Fruit fly (Drosophila melanogaster) whole organism, pupa: Measurements from ENCODE around the gene twr.

Experiments used
- CG10348 ChIP-seq: fragments of 200-800 bp; sonication (Bioruptor generic); IDR thresholded peaks from 2 replicates; pipeline ENCODE4 v1.3.6; 2022; ENCODE audit warnings: missing biosample characterization, missing genetic modification characterization
- CG13204 ChIP-seq: fragments of 200-800 bp; sonication (Bioruptor generic); optimal IDR thresholded peaks from 2 replicates; lab custom pipeline; 2018; ENCODE audit warnings: missing biosample characterization, mild to moderate bottlenecking, missing genetic modification characterization, moderate library complexity
- CG15710 ChIP-seq: fragments of 200-800 bp; sonication (Bioruptor generic); optimal IDR thresholded peaks from 2 replicates; lab custom pipeline; 2018; ENCODE audit warnings: missing biosample characterization, mild to moderate bottlenecking, missing genetic modification characterization, moderate library complexity
- CG34367 ChIP-seq: fragments of 200-800 bp; sonication (Bioruptor generic); optimal IDR thresholded peaks from 2 replicates; lab custom pipeline; 2018; ENCODE audit warnings: missing biosample characterization, mild to moderate bottlenecking, missing genetic modification characterization
- CG4496 ChIP-seq: fragments of 200-800 bp; sonication (Bioruptor generic); IDR thresholded peaks from 3 replicates; pipeline ENCODE4 v1.3.6; 2022; ENCODE audit warnings: missing biosample characterization, missing genetic modification characterization
- CG8159 ChIP-seq: fragments of 200-800 bp; sonication (Bioruptor generic); optimal IDR thresholded peaks from 3 replicates; lab custom pipeline; 2018; ENCODE audit warnings: missing biosample characterization, mild to moderate bottlenecking, missing genetic modification characterization, moderate library complexity
- CG8301 ChIP-seq: fragments of 200-800 bp; sonication (Bioruptor generic); optimal IDR thresholded peaks from 2 replicates; lab custom pipeline; 2018; ENCODE audit warnings: missing biosample characterization, mild to moderate bottlenecking, missing genetic modification characterization
- D1 ChIP-seq: fragments of 200-800 bp; sonication (Bioruptor generic); optimal IDR thresholded peaks from 2 replicates; lab custom pipeline; 2018; ENCODE audit warnings: missing biosample characterization, mild to moderate bottlenecking, missing genetic modification characterization, moderate library complexity
- EcR ChIP-seq: fragments of 200-800 bp; sonication (Bioruptor generic); optimal IDR thresholded peaks from 3 replicates; lab custom pipeline; 2019; ENCODE audit warnings: missing biosample characterization, missing genetic modification characterization, mild to moderate bottlenecking, moderate library complexity, missing genetic modification reagents
- Ets98B ChIP-seq: fragments of 200-800 bp; sonication (Bioruptor generic); IDR thresholded peaks from 2 replicates; pipeline ENCODE4 v1.3.6; 2022; ENCODE audit warnings: missing biosample characterization, missing genetic modification characterization
- Pif1B ChIP-seq: fragments of 200-800 bp; sonication (Bioruptor generic); optimal IDR thresholded peaks from 3 replicates; lab custom pipeline; 2016; ENCODE audit warnings: missing biosample characterization, missing genetic modification characterization
- Snoo ChIP-seq: fragments of 200-800 bp; sonication (Bioruptor generic); optimal IDR thresholded peaks from 3 replicates; lab custom pipeline; 2017; ENCODE audit warnings: missing biosample characterization, mild to moderate bottlenecking, missing genetic modification characterization, inconsistent platforms
- rn ChIP-seq: fragments of 200-800 bp; sonication (Bioruptor generic); IDR thresholded peaks from 2 replicates; pipeline ENCODE4 v1.3.6; 2022; ENCODE audit warnings: missing biosample characterization, missing genetic modification characterization

DNA sequence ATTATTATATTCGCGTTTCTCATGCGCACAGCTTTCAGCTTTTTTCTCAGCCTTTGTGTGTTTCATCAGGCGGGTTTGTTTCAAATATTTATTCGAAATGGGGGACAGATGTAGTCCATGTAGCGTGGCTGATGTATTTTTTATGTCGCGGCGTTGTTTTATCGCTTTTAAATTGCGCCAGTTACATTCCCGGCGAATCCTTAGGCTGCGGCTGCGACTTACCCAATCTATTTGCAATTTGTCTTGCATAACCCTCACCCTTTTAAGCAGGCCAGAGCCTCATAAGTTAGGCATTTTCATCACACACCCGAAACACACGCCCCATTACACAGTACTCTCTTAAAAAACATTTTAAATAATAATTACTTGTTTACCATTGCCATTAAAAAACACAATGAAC is 27.8 kb upstream of the twr start, which contains the start of gene sunz:
- no peak for TF ChIP-seq Snoo (tag; lab: Kevin White, UChicago)
- no peak for TF ChIP-seq CG15710 (tag; lab: Kevin White, UChicago)
- no peak for TF ChIP-seq D1
- TF ChIP-seq CG13204 (GFP tag; lab: Kevin White, UChicago): no peak
- TF ChIP-seq CG34367 (tag; lab: Kevin White, UChicago): no peak
- no peak for TF ChIP-seq Ets98B (GFP tag; lab: Robert Waterston, UW)
- no peak for TF ChIP-seq rn (GFP tag; lab: Robert Waterston, UW)
- no peak for TF ChIP-seq CG10348 (GFP tag; lab: Robert Waterston, UW)
- no peak for TF ChIP-seq EcR
- no peak for TF ChIP-seq CG8301 (tag; lab: Kevin White, UChicago)
- TF ChIP-seq CG8159: no peak
- TF ChIP-seq CG4496 (GFP tag; lab: Robert Waterston, UW): no peak
- TF ChIP-seq Pif1B (GFP tag; lab: Kevin White, UChicago): no peak
